Fruit fly (Drosophila melanogaster) whole organism, embryonic: ENCODE data around the gene CG7739.
A peak's percentile ranks its signal among the peaks of the same experiment; 100 is the strongest.

Experiments
- BtbVII ChIP-seq: fragments of 200-800 bp; sonication (Bioruptor generic); optimal IDR thresholded peaks from 3 replicates; lab custom pipeline; 2017; ENCODE audit warnings: missing biosample characterization, mild to moderate bottlenecking, missing genetic modification characterization
- Bteb2 ChIP-seq: fragments of 200-800 bp; sonication (Bioruptor generic); optimal IDR thresholded peaks from 2 replicates; lab custom pipeline; 2016; ENCODE audit warnings: missing biosample characterization, missing genetic modification characterization
- CG10267 ChIP-seq: fragments of 200-800 bp; sonication (Bioruptor generic); optimal IDR thresholded peaks from 2 replicates; lab custom pipeline; 2018; ENCODE audit warnings: missing biosample characterization, mild to moderate bottlenecking, missing genetic modification characterization, moderate library complexity
- CG10321 ChIP-seq: fragments of 200-800 bp; sonication (Bioruptor generic); IDR thresholded peaks from 2 replicates; pipeline ENCODE4 v1.3.6; 2022; ENCODE audit warnings: missing biosample characterization, missing genetic modification characterization
- CG11398 ChIP-seq: fragments of 200-800 bp; sonication (Bioruptor generic); optimal IDR thresholded peaks from 2 replicates; lab custom pipeline; 2016; ENCODE audit warnings: missing biosample characterization, missing genetic modification characterization
- CG11723 ChIP-seq: fragments of 200-800 bp; sonication (Bioruptor generic); optimal IDR thresholded peaks from 2 replicates; lab custom pipeline; 2017; ENCODE audit warnings: missing biosample characterization, mild to moderate bottlenecking, missing genetic modification characterization
- CG13296 ChIP-seq: fragments of 200-800 bp; sonication (Bioruptor generic); optimal IDR thresholded peaks from 3 replicates; lab custom pipeline; 2018; ENCODE audit warnings: missing biosample characterization, mild to moderate bottlenecking, missing genetic modification characterization
- CG14014 ChIP-seq: fragments of 200-800 bp; sonication (Bioruptor generic); IDR thresholded peaks from 2 replicates; pipeline ENCODE4 v1.3.6; 2022; ENCODE audit warnings: missing biosample characterization, missing genetic modification characterization
- CG1832 ChIP-seq: fragments of 200-800 bp; sonication (Bioruptor generic); optimal IDR thresholded peaks from 2 replicates; lab custom pipeline; 2017; ENCODE audit warnings: missing biosample characterization, mild to moderate bottlenecking, missing genetic modification characterization, inconsistent platforms
- CG18764 ChIP-seq: fragments of 200-800 bp; sonication (Bioruptor generic); optimal IDR thresholded peaks from 3 replicates; lab custom pipeline; 2016; ENCODE audit warnings: missing biosample characterization, missing genetic modification characterization
- CG2678 ChIP-seq: fragments of 200-800 bp; sonication (Bioruptor generic); optimal IDR thresholded peaks from 3 replicates; lab custom pipeline; 2019; ENCODE audit warnings: missing biosample characterization, mild to moderate bottlenecking, missing genetic modification characterization, moderate library complexity
- CG3163 ChIP-seq: fragments of 200-800 bp; sonication (Bioruptor generic); optimal IDR thresholded peaks from 3 replicates; lab custom pipeline; 2016; ENCODE audit warnings: missing biosample characterization, missing genetic modification characterization
- CG6683 ChIP-seq: fragments of 200-800 bp; sonication (Bioruptor generic); optimal IDR thresholded peaks from 2 replicates; lab custom pipeline; 2017; ENCODE audit warnings: missing biosample characterization, mild to moderate bottlenecking, missing genetic modification characterization, missing genetic modification reagents
- CG6689 ChIP-seq: fragments of 200-800 bp; sonication (Bioruptor generic); IDR thresholded peaks from 2 replicates; pipeline ENCODE4 v1.3.6; 2022; ENCODE audit warnings: missing biosample characterization, missing genetic modification characterization
- CG6765 ChIP-seq: fragments of 200-800 bp; sonication (Bioruptor generic); optimal IDR thresholded peaks from 3 replicates; lab custom pipeline; 2017; ENCODE audit warnings: missing biosample characterization, mild to moderate bottlenecking, missing genetic modification characterization
- CG7372 ChIP-seq: fragments of 200-800 bp; sonication (Bioruptor generic); IDR thresholded peaks from 2 replicates; pipeline ENCODE4 v1.3.6; 2022; ENCODE audit warnings: missing biosample characterization, missing genetic modification characterization
- CG7745 ChIP-seq: fragments of 200-800 bp; sonication (Bioruptor generic); optimal IDR thresholded peaks from 2 replicates; lab custom pipeline; 2018; ENCODE audit warnings: missing biosample characterization, mild to moderate bottlenecking, missing genetic modification characterization, moderate library complexity
- CG8290 ChIP-seq, 3 experiments: fragments of 200-800 bp; sonication (Bioruptor generic); optimal IDR thresholded peaks; 2 replicates each; lab custom pipeline; 2016 to 2019; ENCODE audit warnings: missing biosample characterization in 3 of 3, missing genetic modification characterization in 3 of 3, mild to moderate bottlenecking in 2 of 3, moderate library complexity in 1 of 3
- CG8944 ChIP-seq: fragments of 200-800 bp; sonication (Bioruptor generic); optimal IDR thresholded peaks from 3 replicates; lab custom pipeline; 2016; ENCODE audit warnings: missing biosample characterization, missing genetic modification characterization
- Camta ChIP-seq: fragments of 200-800 bp; sonication (Bioruptor generic); optimal IDR thresholded peaks from 2 replicates; lab custom pipeline; 2016; ENCODE audit warnings: missing biosample characterization, missing genetic modification characterization
- Dek ChIP-seq: fragments of 200-800 bp; sonication (Bioruptor generic); optimal IDR thresholded peaks from 3 replicates; lab custom pipeline; 2019; ENCODE audit warnings: missing biosample characterization, mild to moderate bottlenecking, missing genetic modification characterization, moderate library complexity
- HLH54F ChIP-seq: fragments of 200-800 bp; sonication (Bioruptor generic); optimal IDR thresholded peaks from 3 replicates; lab custom pipeline; 2016; ENCODE audit warnings: missing biosample characterization, missing genetic modification characterization
- Hmr ChIP-seq: fragments of 200-800 bp; sonication (Bioruptor generic); optimal IDR thresholded peaks from 3 replicates; lab custom pipeline; 2017; ENCODE audit warnings: mild to moderate bottlenecking, missing biosample characterization, missing genetic modification reagents, missing genetic modification characterization
- Kr ChIP-seq: fragments of 200-800 bp; sonication (Bioruptor generic); optimal IDR thresholded peaks from 2 replicates; lab custom pipeline; 2017; ENCODE audit warnings: missing biosample characterization, mild to moderate bottlenecking, missing genetic modification characterization
- MBD-R2 ChIP-seq: fragments of 200-800 bp; sonication (Bioruptor generic); IDR thresholded peaks from 2 replicates; pipeline ENCODE4 v1.3.6; 2022; ENCODE audit warnings: missing biosample characterization, missing genetic modification characterization
- MTF-1 ChIP-seq: fragments of 200-800 bp; sonication (Bioruptor generic); optimal IDR thresholded peaks from 2 replicates; lab custom pipeline; 2018; ENCODE audit warnings: missing biosample characterization, mild to moderate bottlenecking, missing genetic modification characterization, borderline replicate concordance
- NC2β ChIP-seq: fragments of 200-800 bp; sonication (Bioruptor generic); optimal IDR thresholded peaks from 2 replicates; lab custom pipeline; 2016; ENCODE audit warnings: missing biosample characterization, missing genetic modification characterization
- Nf-YC ChIP-seq: fragments of 200-800 bp; optimal IDR thresholded peaks from 3 replicates; lab custom pipeline; 2019; ENCODE audit warnings: missing biosample characterization, mild to moderate bottlenecking, missing genetic modification characterization, moderate library complexity
- Pdp1 ChIP-seq, 2 experiments: fragments of 200-800 bp; sonication (Bioruptor generic); optimal IDR thresholded peaks; 3 replicates each; lab custom pipeline; 2016; ENCODE audit warnings: missing biosample characterization in 2 of 2, missing genetic modification characterization in 2 of 2, mild to moderate bottlenecking in 1 of 2, moderate library complexity in 1 of 2
- Side ChIP-seq: fragments of 200-800 bp; sonication (Bioruptor generic); optimal IDR thresholded peaks from 2 replicates; lab custom pipeline; 2016; ENCODE audit warnings: missing biosample characterization, missing genetic modification characterization
- Stat92E ChIP-seq, 3 experiments: fragments of >200 bp in 2 of 3; fragments of 200-800 bp in 1 of 3; sonication (Bioruptor generic) in 1 of 3; optimal IDR thresholded peaks; 2 replicates each; lab custom pipeline; 2017 to 2019; ENCODE audit warnings: missing biosample characterization in 3 of 3, missing genetic modification characterization in 3 of 3, mild to moderate bottlenecking in 1 of 3, moderate library complexity in 1 of 3
- YL-1 ChIP-seq: fragments of 200-800 bp; sonication (Bioruptor generic); optimal IDR thresholded peaks from 3 replicates; lab custom pipeline; 2017; ENCODE audit warnings: missing biosample characterization, mild to moderate bottlenecking, missing genetic modification characterization
- ase ChIP-seq: fragments of 200-800 bp; sonication (Bioruptor generic); IDR thresholded peaks from 3 replicates; pipeline ENCODE4 v1.3.6; 2022; ENCODE audit warnings: missing biosample characterization, missing genetic modification characterization
- ash1 ChIP-seq: fragments of 200-800 bp; sonication (Bioruptor generic); optimal IDR thresholded peaks from 2 replicates; lab custom pipeline; 2018; ENCODE audit warnings: missing biosample characterization, mild to moderate bottlenecking, missing genetic modification characterization
- dpn ChIP-seq, 2 experiments: fragments of 200-800 bp; sonication (Bioruptor generic); optimal IDR thresholded peaks; 3 replicates each; lab custom pipeline; 2016; ENCODE audit warnings: missing biosample characterization in 2 of 2, missing genetic modification characterization in 2 of 2
- eyg ChIP-seq: fragments of 200-800 bp; sonication (Bioruptor generic); optimal IDR thresholded peaks from 3 replicates; lab custom pipeline; 2016; ENCODE audit warnings: missing biosample characterization, missing genetic modification characterization
- gce ChIP-seq: fragments of 200-800 bp; sonication (Bioruptor generic); IDR thresholded peaks from 3 replicates; pipeline ENCODE4 v1.3.6; 2022; ENCODE audit warnings: missing biosample characterization, missing genetic modification characterization
- gro ChIP-seq: fragments of 200-800 bp; sonication (Bioruptor generic); optimal IDR thresholded peaks from 2 replicates; lab custom pipeline; 2016; ENCODE audit warnings: missing biosample characterization, missing genetic modification characterization
- hbn ChIP-seq: fragments of 200-800 bp; sonication (Bioruptor generic); IDR thresholded peaks from 2 replicates; pipeline ENCODE4 v1.3.6; 2022; ENCODE audit warnings: missing biosample characterization, missing genetic modification characterization; ENCODE audit not compliant: partially characterized antibody
- nmo ChIP-seq: fragments of 200-800 bp; sonication (Bioruptor generic); optimal IDR thresholded peaks from 2 replicates; lab custom pipeline; 2018; ENCODE audit warnings: missing biosample characterization, mild to moderate bottlenecking, missing genetic modification characterization, moderate library complexity
- pita ChIP-seq: fragments of 200-800 bp; sonication (Bioruptor generic); optimal IDR thresholded peaks from 2 replicates; lab custom pipeline; 2017; ENCODE audit warnings: missing biosample characterization, mild to moderate bottlenecking, missing genetic modification characterization
- pzg ChIP-seq: fragments of 200-800 bp; sonication (Bioruptor generic); optimal IDR thresholded peaks from 3 replicates; lab custom pipeline; 2018; ENCODE audit warnings: missing biosample characterization, mild to moderate bottlenecking, missing genetic modification characterization, moderate library complexity
- ranshi ChIP-seq: fragments of 200-800 bp; sonication (Bioruptor generic); IDR thresholded peaks from 2 replicates; pipeline ENCODE4 v1.3.6; 2022; ENCODE audit warnings: missing biosample characterization, missing genetic modification characterization
- sob ChIP-seq: fragments of 200-800 bp; sonication (Bioruptor generic); IDR thresholded peaks from 2 replicates; pipeline ENCODE4 v1.3.6; 2022; ENCODE audit warnings: missing biosample characterization, missing genetic modification characterization
- sqz ChIP-seq: fragments of 200-800 bp; sonication (Bioruptor generic); optimal IDR thresholded peaks from 3 replicates; lab custom pipeline; 2018; ENCODE audit warnings: missing biosample characterization, mild to moderate bottlenecking, missing genetic modification characterization
- ssp ChIP-seq: fragments of 200-800 bp; sonication (Bioruptor generic); IDR thresholded peaks from 2 replicates; pipeline ENCODE4 v1.3.6; 2022; ENCODE audit warnings: missing biosample characterization, missing genetic modification characterization
- tna ChIP-seq: fragments of 200-800 bp; sonication (Bioruptor generic); IDR thresholded peaks from 2 replicates; pipeline ENCODE4 v1.3.6; 2022; ENCODE audit warnings: missing biosample characterization, missing genetic modification characterization; ENCODE audit not compliant: partially characterized antibody
- vvl ChIP-seq: fragments of 200-800 bp; sonication (Bioruptor generic); IDR thresholded peaks from 2 replicates; pipeline ENCODE4 v1.3.6; 2022; ENCODE audit warnings: missing biosample characterization, missing genetic modification characterization
- zfh1 ChIP-seq: fragments of 200-800 bp; sonication (Bioruptor generic); IDR thresholded peaks from 3 replicates; pipeline ENCODE4 v1.3.6; 2022; ENCODE audit warnings: missing biosample characterization, missing genetic modification characterization

CG7739 gene

DNA sequence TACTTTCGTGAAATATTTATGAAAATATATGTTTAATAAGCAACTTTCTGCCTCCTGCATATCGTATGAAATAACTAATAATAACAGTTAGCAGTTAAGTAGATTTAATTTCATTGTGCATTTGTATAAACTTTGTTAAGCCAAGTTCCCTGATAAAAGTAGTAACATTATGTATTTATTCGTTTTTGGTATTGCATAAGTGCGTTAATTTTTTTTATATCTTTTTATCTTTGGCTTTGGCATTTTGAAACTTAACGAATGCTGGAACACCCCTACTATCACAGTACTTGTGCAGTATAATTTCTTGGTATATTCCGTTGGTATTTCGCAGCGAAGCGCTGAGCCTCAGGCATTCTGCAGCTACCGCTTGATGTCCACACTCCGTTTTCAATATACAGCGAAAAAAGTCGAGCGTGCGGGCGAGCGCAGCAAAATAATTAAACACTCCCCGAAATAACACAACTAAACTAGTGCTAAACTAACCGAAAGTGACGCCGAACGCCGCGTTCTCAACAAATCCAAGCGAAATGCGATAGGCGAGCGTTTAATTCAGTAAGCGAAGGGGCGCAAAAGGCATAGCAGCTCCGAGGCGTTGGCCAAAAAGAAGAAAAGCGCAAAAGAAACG, 25.8 kb upstream of the CG7739 start, which contains the start of gene RhoGAP71E (continued):
- TF ChIP-seq ash1 (peak; percentile 28), Nf-YC (tag; lab: Kevin White, UChicago) (peak; percentile 57), ssp (GFP tag; lab: Robert Waterston, UW) (no peak), CG13296 (peak; percentile 64), CG6765 (peak; percentile 10), CG10267 (tag; lab: Kevin White, UChicago) (peak; percentile 46), BtbVII (GFP tag; lab: Kevin White, UChicago) (peak; percentile 9), CG7372 (peak; percentile 65), sqz (GFP tag; lab: Kevin White, UChicago) (no peak), CG8944 (GFP tag; lab: Kevin White, UChicago) (no peak), MBD-R2 (GFP tag; lab: Robert Waterston, UW) (peak; percentile 44; the same call in 1 of the 2 replicates), Hmr (GFP tag; lab: Kevin White, UChicago) (peak; percentile 55), eyg (GFP tag; lab: Kevin White, UChicago) (no peak), ranshi (GFP tag; lab: Robert Waterston, UW) (no peak), Side (GFP tag; lab: Kevin White, UChicago) (peak; percentile 42), CG3163 (peak; percentile 38), nmo (GFP tag; lab: Kevin White, UChicago) (no peak), HLH54F (GFP tag; lab: Kevin White, UChicago) (no peak), CG7745 (tag; lab: Kevin White, UChicago) (peak; percentile 16), CG11398 (peak; percentile 6), zfh1 (peak; percentile 76), CG2678 (peak; percentile 73), CG6683 (GFP tag; lab: Kevin White, UChicago) (no peak), sob (GFP tag; lab: Robert Waterston, UW) (peak; percentile 65; the same call in 1 of the 2 replicates), gce (GFP tag; lab: Robert Waterston, UW) (no peak; the same call in 2 of the 3 replicates), Pdp1 (GFP tag; optimal IDR thresholded peaks at IDR 0.05; lab: Kevin White, UChicago) (peak in 1 of 2 experiments; percentile 48), dpn (GFP tag; optimal IDR thresholded peaks at IDR 0.05; lab: Kevin White, UChicago) (no peak), Kr (no peak), hbn (GFP tag; lab: Robert Waterston, UW) (no peak), ase (no peak), CG14014 (GFP tag; lab: Robert Waterston, UW) (peak; percentile 47; the same call in 1 of the 2 replicates), Camta (GFP tag; lab: Kevin White, UChicago) (no peak), CG10321 (GFP tag; lab: Robert Waterston, UW) (0 out of 2 replicates have a peak, but pooled peaks have one; percentile 8), tna (no peak), Bteb2 (GFP tag; lab: Kevin White, UChicago) (peak; percentile 8), YL-1 (GFP tag; lab: Kevin White, UChicago) (peak; percentile 50), MTF-1 (GFP tag; lab: Kevin White, UChicago) (peak; percentile 41), Dek (peak; percentile 11), pita (GFP tag; lab: Kevin White, UChicago) (no peak), CG18764 (GFP tag; lab: Kevin White, UChicago) (no peak), CG8290 (GFP tag; optimal IDR thresholded peaks at IDR 0.05; lab: Kevin White, UChicago) (no peak), CG8290 (tag; optimal IDR thresholded peaks at IDR 0.05; lab: Kevin White, UChicago) (peak in 1 of 2 experiments; percentile 85), CG1832 (no peak), pzg (GFP tag; lab: Kevin White, UChicago) (peak; percentile 91), CG11723 (peak; percentile 35), NC2β (peak; percentile 27), vvl (GFP tag; lab: Robert Waterston, UW) (peak; percentile 67), Stat92E (GFP tag; optimal IDR thresholded peaks at IDR 0.05; lab: Kevin White, UChicago) (peak in 1 of 3 experiments; percentile 80), CG6689 (GFP tag; lab: Robert Waterston, UW) (no peak), gro (GFP tag; lab: Kevin White, UChicago) (peak; percentile 22)
